Worm (Caenorhabditis elegans): ENCODE measurements around the gene clh-4.
A peak's percentile ranks its signal among the peaks of the same experiment; 100 is the strongest.

clh-4 gene

DNA sequence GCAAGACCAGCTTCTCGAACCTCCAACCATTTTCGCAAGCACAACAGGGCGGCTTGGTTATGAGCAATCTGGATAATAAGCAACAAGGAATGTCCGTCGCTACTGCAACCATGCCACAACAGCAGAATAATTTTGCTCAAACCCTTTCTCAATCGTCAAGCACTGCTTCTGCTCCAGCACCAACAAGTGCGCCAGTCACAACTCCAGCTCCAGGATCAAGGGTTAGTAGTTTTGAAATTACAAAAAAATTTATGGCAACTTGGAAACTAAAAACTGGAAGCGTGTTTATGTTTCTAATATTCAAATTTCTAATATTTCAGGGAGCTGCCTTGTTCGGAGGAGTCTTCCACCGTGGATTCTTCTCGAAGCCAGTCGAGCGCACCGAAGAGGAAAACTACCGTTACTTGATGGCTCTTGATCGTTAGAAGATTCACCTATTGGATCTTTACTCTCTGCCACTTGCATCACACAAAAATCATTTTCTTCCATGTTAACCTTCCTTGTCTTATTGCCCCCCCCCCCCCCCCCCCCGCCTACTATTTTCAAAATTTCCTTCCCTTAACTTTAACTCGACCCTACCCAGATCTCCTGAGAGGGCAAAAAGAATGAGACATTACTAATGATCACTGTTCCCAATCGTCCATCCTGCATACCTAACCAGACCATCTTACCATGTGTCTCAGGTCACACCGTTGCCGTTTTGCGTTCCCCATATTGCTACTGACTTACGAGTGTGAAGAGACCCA, 46.6 kb upstream of the clh-4 start:
- TF ChIP-seq zip-4 (GFP tag; optimal IDR thresholded peaks at IDR 0.05) (peak; percentile 15), efl-1 (optimal IDR thresholded peaks at IDR 0.05) (no peak), efl-1 (GFP tag; optimal IDR thresholded peaks at IDR 0.05 in 1 of 2) (peak in 1 of 2 experiments; percentile 73), nhr-71 (tag; optimal IDR thresholded peaks at IDR 0.05) (peak; percentile 12), dsc-1 (tag; optimal IDR thresholded peaks at IDR 0.05) (peak; percentile 5), lsy-2 (tag; optimal IDR thresholded peaks at IDR 0.05) (no peak), nhr-85 (tag) (peak; percentile 53)

ce11 chrX:4146046-4146445, 45.7 kb upstream of the clh-4 start:
- TF ChIP-seq ceh-63 (GFP tag; optimal IDR thresholded peaks at IDR 0.05) (peak; percentile 65), nhr-85 (tag) (peak; percentile 74), vab-15 (tag; optimal IDR thresholded peaks at IDR 0.05) (no peak), ama-1 (optimal IDR thresholded peaks at IDR 0.05) (no peak), nhr-90 (tag; optimal IDR thresholded peaks at IDR 0.05; ENCODE audit: poor library complexity) (no peak)

DNA sequence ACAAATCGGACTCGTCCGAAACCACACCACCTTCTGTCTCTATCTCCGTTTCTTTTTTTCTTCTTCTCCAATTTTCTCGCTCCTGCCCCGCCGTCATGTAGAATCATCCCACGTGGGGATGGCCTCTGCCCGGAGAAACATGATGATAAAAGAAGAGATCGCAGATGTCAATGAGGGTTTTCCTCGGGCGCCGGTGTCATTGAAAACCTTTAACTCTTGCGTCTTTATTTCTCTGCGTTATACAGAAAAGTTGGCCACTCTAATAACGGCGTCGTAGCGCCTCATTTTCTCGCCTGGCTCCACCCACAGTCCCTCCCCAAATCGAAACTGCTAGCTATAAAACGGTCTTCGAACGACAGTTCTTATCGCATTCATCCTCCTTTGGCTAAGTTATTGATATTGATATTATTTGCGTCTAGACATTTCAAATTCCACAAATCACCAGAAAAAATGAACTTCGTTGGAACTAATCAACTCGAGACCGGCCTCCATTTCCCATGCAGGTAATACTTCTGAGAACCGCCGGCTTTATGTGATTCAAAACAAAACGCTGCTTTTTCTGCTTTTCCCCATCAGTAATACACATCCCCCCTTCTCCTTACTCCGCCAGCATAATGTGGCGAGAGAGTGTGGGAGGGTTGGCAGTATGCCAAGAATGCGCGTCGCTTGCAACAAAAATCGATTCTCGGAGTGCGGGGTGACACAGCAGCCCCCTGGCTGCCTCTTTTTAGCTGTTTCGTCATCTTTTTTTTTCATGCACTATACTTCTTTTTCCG, 44.9 kb upstream of the clh-4 start:
- TF ChIP-seq zag-1 (tag; optimal IDR thresholded peaks at IDR 0.05) (no peak), ama-1 (optimal IDR thresholded peaks at IDR 0.05) (peak; percentile 70), nhr-90 (tag; optimal IDR thresholded peaks at IDR 0.05; ENCODE audit: poor library complexity) (peak; percentile 79), ztf-11 (tag; optimal IDR thresholded peaks at IDR 0.05) (peak in 1 of 2 experiments; percentile 16), fos-1 (tag; optimal IDR thresholded peaks at IDR 0.05) (peak; percentile 38), isw-1 (GFP tag; IDR thresholded peaks at IDR 0.05) (peak; percentile 44; the same call in 1 of the 2 replicates), xbp-1 (tag; optimal IDR thresholded peaks at IDR 0.05) (peak; percentile 32), nhr-71 (tag; optimal IDR thresholded peaks at IDR 0.05) (peak; percentile 89), ceh-88 (GFP tag; IDR thresholded peaks at IDR 0.05) (0 out of 2 replicates have a peak, but pooled peaks have one; percentile 19), snpc-4 (tag; optimal IDR thresholded peaks at IDR 0.05) (peak; percentile 7), nhr-20 (tag; optimal IDR thresholded peaks at IDR 0.05) (peak; percentile 91), lin-13 (GFP tag; optimal IDR thresholded peaks at IDR 0.05) (peak; percentile 56), irx-1 (tag; optimal IDR thresholded peaks at IDR 0.05) (peak; percentile 71), ceh-8 (GFP tag; optimal IDR thresholded peaks at IDR 0.05) (peak; percentile 5), nhr-84 (tag; optimal IDR thresholded peaks at IDR 0.05) (peak; percentile 9), pqm-1 (tag; optimal IDR thresholded peaks at IDR 0.05) (no peak), unc-98 (GFP tag; IDR thresholded peaks at IDR 0.05) (no peak), nhr-47 (tag; optimal IDR thresholded peaks at IDR 0.05) (peak; percentile 64), alr-1 (tag; optimal IDR thresholded peaks at IDR 0.05; ENCODE audit: borderline replicate concordance) (no peak), zip-4 (GFP tag; optimal IDR thresholded peaks at IDR 0.05) (peak; percentile 44), ztf-4 (tag; optimal IDR thresholded peaks at IDR 0.05) (peak; percentile 24), nhr-12 (tag; optimal IDR thresholded peaks at IDR 0.05) (no peak), swsn-7 (tag; optimal IDR thresholded peaks at IDR 0.05) (peak; percentile 64), sptf-1 (tag; optimal IDR thresholded peaks at IDR 0.05) (no peak), nhr-77 (tag; optimal IDR thresholded peaks at IDR 0.05) (peak; percentile 82), lin-15B (tag; optimal IDR thresholded peaks at IDR 0.05) (no peak), elt-2 (tag; optimal IDR thresholded peaks at IDR 0.05) (peak; percentile 40), pax-3 (tag; optimal IDR thresholded peaks at IDR 0.05) (peak; percentile 19), hlh-4 (tag; optimal IDR thresholded peaks at IDR 0.05) (no peak), unc-86 (tag; optimal IDR thresholded peaks at IDR 0.05) (peak; percentile 69), grh-1 (GFP tag; IDR thresholded peaks at IDR 0.05) (0 out of 2 replicates have a peak, but pooled peaks have one; percentile 39), Y116A8C.19 (tag; optimal IDR thresholded peaks at IDR 0.05; ENCODE audit: borderline replicate concordance) (no peak), nhr-85 (tag) (peak; percentile 86), hpl-2 (GFP tag; optimal IDR thresholded peaks at IDR 0.05) (no peak), dsc-1 (tag; optimal IDR thresholded peaks at IDR 0.05) (peak; percentile 44), sox-4 (tag; optimal IDR thresholded peaks at IDR 0.05) (peak; percentile 57), elt-3 (tag; optimal IDR thresholded peaks at IDR 0.05) (peak in 2 of 6 experiments; percentile 39 to 83), ceh-90 (tag; optimal IDR thresholded peaks at IDR 0.05) (no peak), lir-3 (tag; optimal IDR thresholded peaks at IDR 0.05; ENCODE audit: poor library complexity) (peak; percentile 8), ets-5 (GFP tag; IDR thresholded peaks at IDR 0.05) (0 out of 2 replicates have a peak, but pooled peaks have one; percentile 14)

All from whole organism, L1 larva.